Worm (Caenorhabditis elegans) whole organism, early embryonic: ENCODE measurements around the gene K09F5.1.

Experiments used
- B0310.2 ChIP-seq: sonication (generic microtip); optimal IDR thresholded peaks from 2 replicates; lab custom pipeline; 2016; ENCODE audit warnings: mild to moderate bottlenecking, missing genetic modification characterization, missing compliant biosample characterization
- F13C5.2 ChIP-seq: sonication (generic microtip); optimal IDR thresholded peaks from 2 replicates; lab custom pipeline; 2017; ENCODE audit warnings: mild to moderate bottlenecking, missing genetic modification characterization, inconsistent platforms, missing compliant biosample characterization
- aly-1 ChIP-seq: sonication (generic microtip); optimal IDR thresholded peaks from 2 replicates; lab custom pipeline; 2016; ENCODE audit warnings: missing genetic modification characterization, missing compliant biosample characterization
- ama-1 ChIP-seq: fragments of 150-350 bp; optimal IDR thresholded peaks from 2 replicates; lab custom pipeline; 2014
- ceh-13 ChIP-seq: fragments of 200-800 bp; sonication (Bioruptor generic); optimal IDR thresholded peaks from 2 replicates; lab custom pipeline; 2018; ENCODE audit warnings: mild to moderate bottlenecking, missing genetic modification characterization, missing compliant biosample characterization
- ceh-36 ChIP-seq: sonication (generic microtip); optimal IDR thresholded peaks from 2 replicates; lab custom pipeline; 2016; ENCODE audit warnings: missing genetic modification characterization, inconsistent platforms, missing compliant biosample characterization
- ets-7 ChIP-seq: sonication (generic microtip); optimal IDR thresholded peaks from 2 replicates; lab custom pipeline; 2016; ENCODE audit warnings: missing genotype, missing genetic modification characterization, missing compliant biosample characterization
- flt-1 ChIP-seq: fragments of 200-800 bp; sonication (Bioruptor generic); IDR thresholded peaks from 2 replicates; pipeline ENCODE4 v1.3.6; 2022; ENCODE audit warnings: missing genetic modification characterization, missing compliant biosample characterization
- hmbx-1 ChIP-seq: sonication (generic microtip); optimal IDR thresholded peaks from 2 replicates; lab custom pipeline; 2016; ENCODE audit warnings: mild to moderate bottlenecking, missing genetic modification characterization, missing compliant biosample characterization
- hmg-4 ChIP-seq: fragments of 200-800 bp; sonication (Bioruptor generic); optimal IDR thresholded peaks from 2 replicates; lab custom pipeline; 2018; ENCODE audit warnings: mild to moderate bottlenecking, missing genetic modification characterization, missing compliant biosample characterization
- hnd-1 ChIP-seq: sonication (generic microtip); optimal IDR thresholded peaks from 2 replicates; lab custom pipeline; 2016; ENCODE audit warnings: missing genetic modification characterization, missing compliant biosample characterization
- pes-1 ChIP-seq: fragments of 200-800 bp; sonication (Bioruptor generic); IDR thresholded peaks from 2 replicates; pipeline ENCODE4 v1.3.6; 2022; ENCODE audit warnings: missing genetic modification reagents, missing genetic modification characterization, missing compliant biosample characterization
- scrt-1 ChIP-seq: fragments of 200-800 bp; sonication (Bioruptor generic); IDR thresholded peaks from 2 replicates; pipeline ENCODE4 v1.3.6; 2022; ENCODE audit warnings: missing genetic modification characterization, missing compliant biosample characterization
- sea-1 ChIP-seq: fragments of 200-800 bp; sonication (Bioruptor generic); conservative IDR thresholded peaks from 2 replicates; pipeline ENCODE4 v1.3.6; 2022; ENCODE audit warnings: missing genetic modification characterization, missing compliant biosample characterization
- tbx-11 ChIP-seq: fragments of 200-800 bp; sonication (Bioruptor generic); IDR thresholded peaks from 2 replicates; pipeline ENCODE4 v1.3.6; 2022; ENCODE audit warnings: missing genetic modification characterization, missing compliant biosample characterization
- tbx-37 ChIP-seq: fragments of 200-800 bp; sonication (Bioruptor generic); conservative IDR thresholded peaks from 2 replicates; pipeline ENCODE4 v1.3.6; 2022; ENCODE audit warnings: missing genetic modification reagents, missing genetic modification characterization, missing compliant biosample characterization
- tra-4 ChIP-seq: sonication (generic microtip); optimal IDR thresholded peaks from 2 replicates; lab custom pipeline; 2017; ENCODE audit warnings: missing genetic modification characterization, missing compliant biosample characterization

Gene K09F5.1

DNA sequence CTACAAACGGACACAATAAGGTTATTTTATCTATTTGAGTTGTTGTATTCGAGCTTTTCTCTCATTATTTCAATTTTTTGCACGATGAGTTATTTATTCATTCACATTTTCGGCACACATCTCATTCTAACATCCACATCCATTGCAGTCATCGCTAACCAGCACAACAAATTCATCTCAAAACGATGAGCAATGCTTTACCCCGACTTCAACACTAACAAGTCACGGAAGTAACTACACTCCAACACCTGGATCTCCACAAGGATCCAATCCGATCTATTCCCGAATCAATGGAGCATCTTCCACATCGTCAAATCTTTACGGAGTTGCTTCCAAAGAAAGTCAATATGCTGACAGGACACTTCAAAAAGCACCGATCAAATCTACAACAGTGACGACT, 15.4 kb upstream of the K09F5.1 start:
- no peak for TF ChIP-seq ceh-36 (tag; lab: Kevin White, UChicago)
- TF ChIP-seq tbx-37 (GFP tag; lab: Robert Waterston, UW), result no peak
- TF ChIP-seq hmg-4 (GFP tag; lab: Kevin White, UChicago), result no peak
- no peak for TF ChIP-seq ets-7 (tag; lab: Kevin White, UChicago)
- TF ChIP-seq pes-1 (GFP tag; lab: Robert Waterston, UW), result no peak
- no peak for TF ChIP-seq hnd-1 (tag; lab: Kevin White, UChicago)
- TF ChIP-seq flt-1, result no peak
- TF ChIP-seq tbx-11 (GFP tag; lab: Robert Waterston, UW), result no peak
- no peak for TF ChIP-seq B0310.2 (tag; lab: Kevin White, UChicago)
- TF ChIP-seq F13C5.2 (tag; lab: Kevin White, UChicago), result no peak

DNA sequence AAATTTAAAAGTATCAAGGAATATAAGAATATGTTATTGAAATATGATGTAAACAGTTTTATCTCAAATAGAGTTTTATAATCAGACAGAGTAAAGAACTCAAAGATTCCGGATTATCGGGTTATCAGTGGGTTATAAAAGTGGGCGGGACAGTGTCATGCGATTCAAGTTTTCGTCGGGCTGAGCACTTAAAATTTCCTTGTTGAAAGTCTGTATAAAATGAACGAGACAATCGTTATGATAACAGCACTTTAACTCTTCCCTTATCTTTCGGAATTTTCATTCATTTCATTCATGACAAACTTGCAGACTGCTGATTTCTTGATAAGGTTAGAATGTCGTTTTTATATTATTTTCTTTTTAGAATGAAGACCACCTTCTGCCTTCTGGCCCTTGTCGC, 13.8 kb upstream of the K09F5.1 start, which contains the start of gene spp-14:
spp-14 (plus strand) TSS at position 365 of the 400 bp plus-strand sequence.
- TF ChIP-seq hnd-1 (tag; lab: Kevin White, UChicago), result no peak
- TF ChIP-seq hmg-4 (GFP tag; lab: Kevin White, UChicago), result no peak
- no peak for TF ChIP-seq F13C5.2 (tag; lab: Kevin White, UChicago)
- TF ChIP-seq ceh-13 (GFP tag; lab: Kevin White, UChicago), result no peak
- TF ChIP-seq ceh-36 (tag; lab: Kevin White, UChicago), result no peak
- TF ChIP-seq sea-1, result no peak
- TF ChIP-seq tbx-11 (GFP tag; lab: Robert Waterston, UW), result no peak
- no peak for TF ChIP-seq aly-1 (tag; lab: Kevin White, UChicago)
- no peak for TF ChIP-seq B0310.2 (tag; lab: Kevin White, UChicago)
- no peak for TF ChIP-seq ama-1 (lab: Kevin White, UChicago)
- no peak for TF ChIP-seq tbx-37 (GFP tag; lab: Robert Waterston, UW)
- no peak for TF ChIP-seq flt-1
- no peak for TF ChIP-seq tra-4 (tag; lab: Kevin White, UChicago)
- TF ChIP-seq ets-7 (tag; lab: Kevin White, UChicago), result no peak

DNA sequence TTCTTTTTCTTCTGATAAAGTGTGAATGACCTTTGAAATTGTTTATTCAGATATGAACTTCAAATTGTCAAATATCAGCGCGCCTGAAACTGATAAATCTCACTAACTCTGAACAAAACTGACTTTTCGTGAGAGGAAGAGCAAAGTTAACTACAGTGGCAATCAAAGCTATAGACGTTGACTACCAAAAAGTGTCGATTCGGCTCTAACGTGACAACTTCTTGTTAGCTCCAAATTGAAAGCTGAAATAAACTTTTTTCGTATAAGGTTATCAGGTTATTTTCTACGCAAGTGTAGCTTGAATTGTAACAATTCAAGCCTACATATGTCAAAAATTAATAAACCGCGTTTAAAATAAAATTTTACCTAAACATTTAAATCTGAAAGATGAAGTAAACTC, 13.1 kb upstream of the K09F5.1 start:
- TF ChIP-seq tbx-37 (GFP tag; lab: Robert Waterston, UW), result no peak
- no peak for TF ChIP-seq hnd-1 (tag; lab: Kevin White, UChicago)
- no peak for TF ChIP-seq scrt-1 (GFP tag; lab: Robert Waterston, UW)
- no peak for TF ChIP-seq B0310.2 (tag; lab: Kevin White, UChicago)
- no peak for TF ChIP-seq hmbx-1

DNA sequence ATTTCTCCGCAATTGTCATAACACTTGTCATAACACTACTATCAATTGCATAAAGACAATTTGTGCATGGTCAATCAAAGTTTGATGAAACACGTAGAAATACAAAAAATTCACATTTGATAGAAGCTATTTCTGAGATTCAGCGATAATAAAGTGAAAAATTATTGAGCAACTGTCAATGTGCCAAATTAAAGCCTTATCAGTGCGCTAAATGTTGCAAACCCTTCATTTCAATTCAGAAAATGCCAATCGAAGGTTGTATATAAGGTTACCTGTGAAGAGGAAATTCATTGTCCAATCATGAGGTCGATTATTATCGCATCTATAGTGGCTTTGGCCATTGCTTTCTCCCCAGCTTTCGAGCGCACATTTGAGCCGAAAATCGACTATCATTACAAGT, 11.9 kb upstream of the K09F5.1 start, which contains the start of gene vit-1:
vit-1 (plus strand) TSS at position 289 of the 400 bp plus-strand sequence.
- no peak for TF ChIP-seq F13C5.2 (tag; lab: Kevin White, UChicago)
- TF ChIP-seq hmg-4 (GFP tag; lab: Kevin White, UChicago), result no peak
- no peak for TF ChIP-seq ceh-13 (GFP tag; lab: Kevin White, UChicago)
- no peak for TF ChIP-seq aly-1 (tag; lab: Kevin White, UChicago)
- TF ChIP-seq pes-1 (GFP tag; lab: Robert Waterston, UW), result no peak
- TF ChIP-seq tbx-37 (GFP tag; lab: Robert Waterston, UW), result no peak
- no peak for TF ChIP-seq scrt-1 (GFP tag; lab: Robert Waterston, UW)
- TF ChIP-seq hnd-1 (tag; lab: Kevin White, UChicago), result no peak
- no peak for TF ChIP-seq ets-7 (tag; lab: Kevin White, UChicago)
- TF ChIP-seq sea-1, result no peak
- TF ChIP-seq ama-1 (lab: Kevin White, UChicago), result no peak
- no peak for TF ChIP-seq ceh-36 (tag; lab: Kevin White, UChicago)
- TF ChIP-seq flt-1, result no peak
- TF ChIP-seq tbx-11 (GFP tag; lab: Robert Waterston, UW), result no peak
- no peak for TF ChIP-seq hmbx-1
- no peak for TF ChIP-seq B0310.2 (tag; lab: Kevin White, UChicago)

DNA sequence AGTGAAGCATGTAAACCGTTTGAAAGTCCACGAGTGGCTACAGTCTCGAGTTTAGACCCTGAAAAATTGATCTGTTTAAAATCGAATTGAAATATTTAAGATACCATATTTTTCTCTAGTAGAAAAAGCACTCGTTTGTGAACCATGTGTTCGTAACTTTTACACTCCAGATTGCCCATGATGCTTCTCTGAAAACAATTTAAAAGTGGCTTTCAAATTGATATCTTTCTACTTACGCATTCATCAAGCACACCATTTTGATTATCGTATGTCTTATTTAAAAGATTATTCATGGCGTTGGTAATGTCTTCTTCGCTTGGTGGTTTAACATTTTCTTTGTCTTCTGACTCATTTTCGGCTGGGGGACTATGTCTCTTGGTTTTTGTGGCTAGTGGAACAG, 5.9 kb upstream of the K09F5.1 start:
- TF ChIP-seq tbx-37 (GFP tag; lab: Robert Waterston, UW) (no peak), tra-4 (tag; lab: Kevin White, UChicago) (no peak), flt-1 (no peak)

DNA sequence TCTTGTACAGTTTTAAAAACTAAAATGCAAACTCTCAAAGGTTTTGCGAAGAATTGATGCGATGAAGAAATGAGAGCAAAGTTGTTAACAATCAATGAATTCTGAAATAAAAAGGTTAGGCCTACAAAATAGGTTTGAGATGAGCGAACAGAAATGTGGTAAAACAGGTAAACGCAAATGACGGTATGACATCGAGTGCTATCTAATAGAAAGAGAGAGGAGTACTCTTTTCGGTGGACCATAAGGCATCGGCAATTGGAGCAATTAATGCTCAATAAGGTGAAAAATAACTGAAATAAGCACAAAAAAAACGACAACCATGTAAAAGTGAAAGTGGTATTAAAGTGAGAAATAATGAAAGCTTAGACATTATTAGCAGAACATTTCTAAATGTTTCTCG, 3.3 kb upstream of the K09F5.1 start, which contains the start of gene set-12:
set-12 (minus strand) TSS at position 101 of the 400 bp plus-strand sequence.
- no peak for TF ChIP-seq ceh-13 (GFP tag; lab: Kevin White, UChicago)
- no peak for TF ChIP-seq hmbx-1
- no peak for TF ChIP-seq sea-1
- TF ChIP-seq tbx-37 (GFP tag; lab: Robert Waterston, UW), result no peak
- no peak for TF ChIP-seq flt-1
- TF ChIP-seq tra-4 (tag; lab: Kevin White, UChicago), result no peak
- no peak for TF ChIP-seq scrt-1 (GFP tag; lab: Robert Waterston, UW)
- TF ChIP-seq hnd-1 (tag; lab: Kevin White, UChicago), result no peak
- no peak for TF ChIP-seq hmg-4 (GFP tag; lab: Kevin White, UChicago)
- TF ChIP-seq B0310.2 (tag; lab: Kevin White, UChicago), result no peak
- no peak for TF ChIP-seq tbx-11 (GFP tag; lab: Robert Waterston, UW)
- no peak for TF ChIP-seq pes-1 (GFP tag; lab: Robert Waterston, UW)
- TF ChIP-seq ceh-36 (tag; lab: Kevin White, UChicago), result no peak
- TF ChIP-seq ama-1 (lab: Kevin White, UChicago), result no peak
- TF ChIP-seq aly-1 (tag; lab: Kevin White, UChicago), result no peak
- no peak for TF ChIP-seq ets-7 (tag; lab: Kevin White, UChicago)
- TF ChIP-seq F13C5.2 (tag; lab: Kevin White, UChicago), result no peak

DNA sequence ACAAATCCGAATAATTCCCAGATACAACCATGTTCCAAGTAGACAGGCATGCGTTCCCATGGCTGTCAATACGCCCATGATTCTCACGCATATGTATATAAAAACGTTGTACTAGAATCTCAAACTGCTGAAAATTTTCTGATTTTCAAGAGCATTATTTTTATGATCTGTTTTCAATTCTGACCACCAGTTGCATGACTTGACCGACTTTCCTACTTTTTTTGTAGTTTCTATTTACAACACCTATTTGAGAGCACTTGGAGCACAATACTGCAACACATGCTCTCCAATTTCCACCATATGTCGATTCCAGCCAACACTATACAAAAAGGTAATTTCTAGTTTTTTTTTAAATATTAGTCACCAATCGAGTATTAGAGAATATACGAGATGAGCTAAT, 4.5 kb downstream of the K09F5.1 start, which contains the start of gene ref-2:
ref-2 (plus strand) TSS at position 301 of the 400 bp plus-strand sequence.
- TF ChIP-seq tbx-11 (GFP tag; lab: Robert Waterston, UW), result no peak
- TF ChIP-seq ama-1 (lab: Kevin White, UChicago), result no peak
- no peak for TF ChIP-seq ets-7 (tag; lab: Kevin White, UChicago)
- no peak for TF ChIP-seq aly-1 (tag; lab: Kevin White, UChicago)
- TF ChIP-seq tbx-37 (GFP tag; lab: Robert Waterston, UW), result no peak
- TF ChIP-seq pes-1 (GFP tag; lab: Robert Waterston, UW), result no peak
- TF ChIP-seq hmg-4 (GFP tag; lab: Kevin White, UChicago), result no peak
- no peak for TF ChIP-seq tra-4 (tag; lab: Kevin White, UChicago)
- TF ChIP-seq flt-1, result no peak
- TF ChIP-seq F13C5.2 (tag; lab: Kevin White, UChicago), result no peak
- no peak for TF ChIP-seq scrt-1 (GFP tag; lab: Robert Waterston, UW)
